Worm (Caenorhabditis elegans) whole organism, L4 larva: Measurements from ENCODE around the gene Y60A3A.25.
"Not testable (repeated sequence)": the region's sequence is repeated elsewhere in the genome, so short reads cannot be mapped to it uniquely, and the experiment has no call there.

Source experiments
- ama-1 ChIP-seq: fragments of 150-350 bp; optimal IDR thresholded peaks from 2 replicates; lab custom pipeline; 2014; ENCODE audit warnings: inconsistent platforms, mixed read lengths
- ceh-62 ChIP-seq: sonication (generic microtip); optimal IDR thresholded peaks from 2 replicates; lab custom pipeline; 2017; ENCODE audit warnings: missing biosample characterization, missing genetic modification characterization
- cey-2 ChIP-seq: sonication (generic microtip); optimal IDR thresholded peaks from 3 replicates; lab custom pipeline; 2017; ENCODE audit warnings: missing genetic modification characterization, mild to moderate bottlenecking, missing compliant biosample characterization, antibody characterized with exemption, borderline replicate concordance; ENCODE audit not compliant: insufficient read depth
- dmd-6 ChIP-seq: fragments of 200-800 bp; sonication (Bioruptor generic); IDR thresholded peaks from 2 replicates; pipeline ENCODE4 v1.3.6; 2022; ENCODE audit warnings: missing genetic modification reagents, missing genetic modification characterization, missing compliant biosample characterization
- dmd-9 ChIP-seq: fragments of 200-800 bp; sonication (Bioruptor generic); IDR thresholded peaks from 2 replicates; pipeline ENCODE4 v1.3.6; 2022; ENCODE audit warnings: missing genetic modification reagents, missing genetic modification characterization, missing compliant biosample characterization
- dve-1 ChIP-seq: sonication (generic microtip); optimal IDR thresholded peaks from 2 replicates; lab custom pipeline; 2017; ENCODE audit warnings: antibody characterized with exemption, mild to moderate bottlenecking, missing genetic modification characterization, missing compliant biosample characterization; ENCODE audit not compliant: insufficient read depth
- fos-1 ChIP-seq: fragments of 150-350 bp; optimal IDR thresholded peaks from 2 replicates; lab custom pipeline; 2014; ENCODE audit warnings: missing biosample characterization, missing genetic modification characterization
- jun-1 ChIP-seq: fragments of 150-350 bp; optimal IDR thresholded peaks from 2 replicates; lab custom pipeline; 2014; ENCODE audit warnings: missing biosample characterization, missing genetic modification reagents, missing genetic modification characterization
- lin-38 ChIP-seq: fragments of 200-800 bp; sonication (Bioruptor generic); IDR thresholded peaks from 2 replicates; pipeline ENCODE4 v1.3.6; 2022; ENCODE audit warnings: missing genetic modification reagents, missing genetic modification characterization, missing compliant biosample characterization
- nhr-41 ChIP-seq: fragments of 200-800 bp; sonication (Bioruptor generic); IDR thresholded peaks from 2 replicates; pipeline ENCODE4 v1.3.6; 2022; ENCODE audit warnings: missing genetic modification reagents, missing genetic modification characterization, missing compliant biosample characterization
- nhr-42 ChIP-seq: fragments of 200-800 bp; sonication (Bioruptor generic); IDR thresholded peaks from 2 replicates; pipeline ENCODE4 v1.3.6; 2022; ENCODE audit warnings: missing genetic modification characterization, missing compliant biosample characterization
- nhr-48 ChIP-seq: sonication (generic microtip); optimal IDR thresholded peaks from 2 replicates; lab custom pipeline; 2016; ENCODE audit warnings: mild to moderate bottlenecking, missing genetic modification characterization, missing compliant biosample characterization
- nhr-76 ChIP-seq: fragments of 150-350 bp; optimal IDR thresholded peaks from 2 replicates; lab custom pipeline; 2014; ENCODE audit warnings: missing biosample characterization, missing genetic modification characterization
- pha-4 ChIP-seq, 2 experiments: fragments of 150-350 bp in 1 of 2; fragments of 200-800 bp in 1 of 2; sonication (Bioruptor generic) in 1 of 2; IDR thresholded peaks in 1 of 2; optimal IDR thresholded peaks in 1 of 2; 2 replicates each; pipeline versions ENCODE4 v1.3.6 to Lab custom; 2014 to 2022; ENCODE audit warnings: missing genetic modification characterization in 2 of 2, missing genetic modification reagents in 2 of 2, missing biosample characterization in 1 of 2, missing compliant biosample characterization in 1 of 2
- pqm-1 ChIP-seq: sonication (generic microtip); optimal IDR thresholded peaks from 2 replicates; lab custom pipeline; 2017; ENCODE audit warnings: missing biosample characterization, missing genetic modification characterization
- rbr-2 ChIP-seq: sonication (generic microtip); optimal IDR thresholded peaks from 2 replicates; lab custom pipeline; 2016; ENCODE audit warnings: missing genotype, missing genetic modification characterization, missing compliant biosample characterization
- snpc-1.2 ChIP-seq: fragments of 200-800 bp; sonication (Bioruptor generic); IDR thresholded peaks from 2 replicates; pipeline ENCODE4 v1.3.6; 2022; ENCODE audit warnings: missing genetic modification reagents, missing genetic modification characterization, missing compliant biosample characterization
- spr-1 ChIP-seq: sonication (generic microtip); optimal IDR thresholded peaks from 2 replicates; lab custom pipeline; 2016; ENCODE audit warnings: mild to moderate bottlenecking, missing genetic modification characterization, missing compliant biosample characterization
- spr-3 ChIP-seq: fragments of 200-800 bp; sonication (Bioruptor generic); optimal IDR thresholded peaks from 2 replicates; lab custom pipeline; 2018; ENCODE audit warnings: mild to moderate bottlenecking, missing genetic modification characterization, missing compliant biosample characterization
- unc-130 ChIP-seq: sonication (generic microtip); optimal IDR thresholded peaks from 2 replicates; lab custom pipeline; 2016; ENCODE audit warnings: missing genetic modification reagents, missing genetic modification characterization, missing compliant biosample characterization
- zfp-3 ChIP-seq: fragments of 200-800 bp; sonication (Bioruptor generic); conservative IDR thresholded peaks from 2 replicates; pipeline ENCODE4 v1.3.6; 2022; ENCODE audit warnings: missing genetic modification reagents, missing genetic modification characterization, missing compliant biosample characterization

Gene Y60A3A.25

ce11 chrV:19949721-19950120 is 44.3 kb downstream of the Y60A3A.25 start, which contains the start of gene Y60A3A.8:
Y60A3A.8 (plus strand) TSS chrV:19949978.
- TF ChIP-seq dve-1 (tag; lab: Kevin White, UChicago); dmd-6 (GFP tag; lab: Robert Waterston, UW); cey-2 (tag; lab: Kevin White, UChicago): not testable (repeated sequence)
- TF ChIP-seq, all 104 proteins: peak for 0; not testable (repeated sequence) for 104

ce11 chrV:19948993-19949392 is 45.0 kb downstream of the Y60A3A.25 start, which contains the start of gene tmed-4:
tmed-4 (minus strand) TSS chrV:19949093.
- not testable (repeated sequence) for TF ChIP-seq spr-1 (tag; lab: Kevin White, UChicago); fos-1 (tag; lab: Kevin White, UChicago); nhr-48

ce11 chrV:19946529-19946928 is 47.5 kb downstream of the Y60A3A.25 start, which contains the start of gene dhs-24:
dhs-24 (minus strand) TSS chrV:19946629.
- TF ChIP-seq ama-1, result peak; percentile 55
- no peak for TF ChIP-seq ceh-62 (tag; lab: Kevin White, UChicago)
- 0 out of 2 replicates have a peak, but pooled peaks have one; percentile 21 for TF ChIP-seq lin-38 (GFP tag; lab: Robert Waterston, UW)
- no peak for TF ChIP-seq unc-130 (GFP tag; lab: Kevin White, UChicago)
- 0 out of 2 replicates have a peak, but pooled peaks have one; percentile 13 for TF ChIP-seq snpc-1.2 (GFP tag; lab: Robert Waterston, UW)
- TF ChIP-seq rbr-2, result no peak
- no peak for TF ChIP-seq jun-1 (tag; lab: Kevin White, UChicago)
- no peak for TF ChIP-seq nhr-42 (GFP tag; lab: Robert Waterston, UW)
- TF ChIP-seq nhr-41 (GFP tag; lab: Robert Waterston, UW), result no peak
- no peak for TF ChIP-seq pha-4 (GFP tag; IDR thresholded peaks at IDR 0.05; lab: Robert Waterston, UW)
- no peak for TF ChIP-seq pha-4 (tag; optimal IDR thresholded peaks at IDR 0.05; lab: Kevin White, UChicago)
- no peak for TF ChIP-seq dmd-9 (GFP tag; lab: Robert Waterston, UW)
- no peak for TF ChIP-seq zfp-3
- no peak for TF ChIP-seq nhr-76 (tag; lab: Kevin White, UChicago)
- TF ChIP-seq pqm-1 (tag; lab: Kevin White, UChicago), result no peak
- TF ChIP-seq spr-3 (GFP tag; lab: Kevin White, UChicago), result no peak
